Worm (Caenorhabditis elegans): ENCODE data around the gene ZK892.5.

Gene ZK892.5

ce11 chrII:10035425-10035824 is 27.4 kb downstream of the ZK892.5 start:
- TF ChIP-seq hmg-1.1 (GFP tag; IDR thresholded peaks at IDR 0.05) (no peak), dpl-1 (GFP tag; optimal IDR thresholded peaks at IDR 0.05) (no peak), unc-62 (GFP tag; optimal IDR thresholded peaks at IDR 0.05 in 1 of 2) (peak in 1 of 2 experiments; percentile 93), unc-62 (tag; optimal IDR thresholded peaks at IDR 0.05) (no peak), madf-9 (GFP tag; conservative IDR thresholded peaks at IDR 0.05) (no peak), daf-12 (tag; optimal IDR thresholded peaks at IDR 0.05) (no peak)

ce11 chrII:10039799-10040198 is 31.8 kb downstream of the ZK892.5 start, which contains the start of gene let-268:
let-268 (minus strand) TSS chrII:10039980.
- TF ChIP-seq hif-1 (tag; optimal IDR thresholded peaks at IDR 0.05) (peak in 1 of 2 experiments; percentile 40), hlh-11 (tag; optimal IDR thresholded peaks at IDR 0.05) (peak; percentile 12), R02D3.7 (tag; optimal IDR thresholded peaks at IDR 0.05) (no peak), aha-1 (tag) (peak; percentile 7)

ce11 chrII:10040834-10041233 is 32.8 kb downstream of the ZK892.5 start, which contains the start of gene ogr-2:
ogr-2 (plus strand) TSS chrII:10041134.
- no peak for TF ChIP-seq R02D3.7 (tag; optimal IDR thresholded peaks at IDR 0.05)
- no peak for TF ChIP-seq gei-8 (GFP tag; optimal IDR thresholded peaks at IDR 0.05)
- no peak for TF ChIP-seq nhr-28 (tag; optimal IDR thresholded peaks at IDR 0.05)
- TF ChIP-seq php-3 (GFP tag; IDR thresholded peaks at IDR 0.05), result no peak
- no peak for TF ChIP-seq daf-12 (tag; optimal IDR thresholded peaks at IDR 0.05)
- no peak for TF ChIP-seq mes-2 (tag; optimal IDR thresholded peaks at IDR 0.05; ENCODE audit: poor library complexity, severe bottlenecking)
- no peak for TF ChIP-seq T20F7.1 (GFP tag; optimal IDR thresholded peaks at IDR 0.05)
- TF ChIP-seq ceh-62 (tag; optimal IDR thresholded peaks at IDR 0.05), result no peak
- TF ChIP-seq lin-13 (GFP tag; optimal IDR thresholded peaks at IDR 0.05), result no peak
- TF ChIP-seq hmg-1.1 (GFP tag; IDR thresholded peaks at IDR 0.05), result no peak
- TF ChIP-seq dmd-8 (GFP tag; IDR thresholded peaks at IDR 0.05), result no peak
- no peak for TF ChIP-seq pqm-1 (tag; optimal IDR thresholded peaks at IDR 0.05)
- no peak for TF ChIP-seq lir-3 (tag; optimal IDR thresholded peaks at IDR 0.05)
- no peak for TF ChIP-seq unc-39 (tag; optimal IDR thresholded peaks at IDR 0.05)

ce11 chrII:10044961-10045360 is 36.9 kb downstream of the ZK892.5 start, which contains the start of the genes F52H3.11 and bath-38:
F52H3.11 (minus strand) TSS chrII:10045163.
bath-38 (minus strand) TSS chrII:10045270.
- TF ChIP-seq set-16 (GFP tag; IDR thresholded peaks at IDR 0.05), result no peak
- no peak for TF ChIP-seq Y5F2A.4 (GFP tag; optimal IDR thresholded peaks at IDR 0.05)
- no peak for TF ChIP-seq lim-7 (GFP tag; IDR thresholded peaks at IDR 0.05)
- no peak for TF ChIP-seq snpc-4 (tag; optimal IDR thresholded peaks at IDR 0.05)
- peak; percentile 58 for TF ChIP-seq dve-1 (tag; optimal IDR thresholded peaks at IDR 0.05; ENCODE audit: insufficient read depth)
- TF ChIP-seq mep-1 (tag; optimal IDR thresholded peaks at IDR 0.05), result no peak
- TF ChIP-seq ztf-7 (tag; optimal IDR thresholded peaks at IDR 0.05), result peak; percentile 13
- TF ChIP-seq lin-29 (GFP tag; IDR thresholded peaks at IDR 0.05), result no peak
- no peak for TF ChIP-seq nhr-76 (tag; optimal IDR thresholded peaks at IDR 0.05)
- TF ChIP-seq hif-1 (tag; optimal IDR thresholded peaks at IDR 0.05), result peak in 1 of 2 experiments; percentile 33
- TF ChIP-seq hmg-1.1 (GFP tag; IDR thresholded peaks at IDR 0.05), result 0 out of 2 replicates have a peak, but pooled peaks have one; percentile 20
- TF ChIP-seq gei-8 (GFP tag; optimal IDR thresholded peaks at IDR 0.05), result no peak
- peak; percentile 19 for TF ChIP-seq T20F7.1 (GFP tag; optimal IDR thresholded peaks at IDR 0.05)
- no peak for TF ChIP-seq jun-1 (tag; optimal IDR thresholded peaks at IDR 0.05)
- peak; percentile 38 for TF ChIP-seq nhr-6 (tag; optimal IDR thresholded peaks at IDR 0.05)
- no peak for TF ChIP-seq Y48G9A.11 (GFP tag; IDR thresholded peaks at IDR 0.05)
- TF ChIP-seq nhr-11 (tag; optimal IDR thresholded peaks at IDR 0.05), result peak; percentile 25
- peak in 1 of 2 experiments; percentile 5 for TF ChIP-seq mdl-1 (tag; optimal IDR thresholded peaks at IDR 0.05)
- TF ChIP-seq zip-2 (tag; optimal IDR thresholded peaks at IDR 0.05), result no peak
- TF ChIP-seq pha-4 (GFP tag; IDR thresholded peaks at IDR 0.05), result no peak
- peak; percentile 68 for TF ChIP-seq pha-4 (tag; optimal IDR thresholded peaks at IDR 0.05)
- peak; percentile 54 for TF ChIP-seq dpl-1 (GFP tag; optimal IDR thresholded peaks at IDR 0.05)
- TF ChIP-seq ceh-32 (tag; optimal IDR thresholded peaks at IDR 0.05; ENCODE audit: poor library complexity), result no peak
- TF ChIP-seq nhr-41 (GFP tag; IDR thresholded peaks at IDR 0.05), result no peak
- no peak for TF ChIP-seq mes-2 (tag; optimal IDR thresholded peaks at IDR 0.05; ENCODE audit: poor library complexity, severe bottlenecking)
- peak; percentile 72 for TF ChIP-seq hlh-30 (tag; optimal IDR thresholded peaks at IDR 0.05; ENCODE audit: insufficient read depth)
- TF ChIP-seq T26A8.4 (GFP tag; IDR thresholded peaks at IDR 0.05), result no peak
- TF ChIP-seq mxl-2 (GFP tag; conservative IDR thresholded peaks at IDR 0.05), result no peak
- TF ChIP-seq lsy-2 (tag; optimal IDR thresholded peaks at IDR 0.05), result peak in 1 of 2 experiments; percentile 69
- TF ChIP-seq rbr-2 (tag; optimal IDR thresholded peaks at IDR 0.05), result peak; percentile 14
- TF ChIP-seq egl-43 (GFP tag; IDR thresholded peaks at IDR 0.05), result no peak

All from whole organism, L4 larva.